Worm (Caenorhabditis elegans): ENCODE data around the gene lin-29.

lin-29 gene

DNA sequence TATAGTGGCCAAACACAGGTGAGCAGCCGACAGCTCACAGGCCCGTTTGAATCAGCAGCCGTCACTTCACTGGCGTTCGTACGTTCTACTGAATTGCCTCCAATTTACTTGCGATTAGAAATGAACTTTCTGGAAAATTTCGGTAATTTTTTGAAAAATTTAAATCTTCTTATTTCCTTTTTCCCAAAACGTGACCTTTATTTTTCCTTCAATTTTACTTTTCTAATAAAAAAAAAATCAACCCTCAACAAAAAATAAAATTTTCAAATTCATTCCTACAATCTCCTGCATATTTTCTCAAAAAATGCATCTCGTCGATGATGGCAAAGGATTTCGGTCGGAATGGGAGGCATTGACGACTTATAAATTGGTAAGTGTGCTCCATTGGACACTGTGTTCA, 13.3 kb upstream of the lin-29 start, which contains the start of gene W03C9.8:
TSS of gene W03C9.8 (plus strand) at position 301 of the 400 bp plus-strand sequence.
- TF ChIP-seq tbx-8 (GFP tag; optimal IDR thresholded peaks at IDR 0.05) (no peak), mls-2 (tag; optimal IDR thresholded peaks at IDR 0.05) (no peak), unc-39 (tag; optimal IDR thresholded peaks at IDR 0.05) (no peak), nhr-12 (tag; optimal IDR thresholded peaks at IDR 0.05) (no peak), zip-8 (tag; optimal IDR thresholded peaks at IDR 0.05) (no peak), cnd-1 (tag; optimal IDR thresholded peaks at IDR 0.05) (no peak), sem-2 (GFP tag; optimal IDR thresholded peaks at IDR 0.05) (no peak), ceh-39 (tag; optimal IDR thresholded peaks at IDR 0.05) (no peak), flh-1 (GFP tag; optimal IDR thresholded peaks at IDR 0.05) (no peak), elt-1 (tag; optimal IDR thresholded peaks at IDR 0.05; ENCODE audit: borderline replicate concordance, insufficient read depth) (no peak), lsy-2 (tag; optimal IDR thresholded peaks at IDR 0.05) (no peak), blmp-1 (tag; optimal IDR thresholded peaks at IDR 0.05) (no peak), nhr-2 (tag; optimal IDR thresholded peaks at IDR 0.05) (no peak), unc-120 (tag; optimal IDR thresholded peaks at IDR 0.05; ENCODE audit: poor library complexity, severe bottlenecking) (no peak), drap-1 (GFP tag; optimal IDR thresholded peaks at IDR 0.05) (no peak), ham-2 (GFP tag; optimal IDR thresholded peaks at IDR 0.05) (no peak)

DNA sequence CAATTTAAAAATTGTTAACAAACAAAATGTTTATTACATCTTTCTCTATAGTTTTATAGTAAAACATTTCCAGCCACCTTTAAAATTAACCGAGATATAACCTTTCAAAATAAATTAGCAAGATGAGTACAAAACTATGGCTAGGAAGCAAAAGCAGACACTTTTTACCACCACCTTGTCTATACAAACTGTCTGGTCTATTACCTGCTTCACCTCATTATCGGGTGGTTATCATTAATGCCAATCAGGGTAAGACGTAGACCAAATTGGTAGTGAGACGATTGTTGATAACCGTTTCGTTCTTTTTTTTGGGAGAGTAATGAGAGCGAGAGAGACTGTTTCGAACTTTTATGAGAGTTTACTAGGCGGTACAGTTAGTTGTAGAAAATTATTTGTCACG, 1.2 kb upstream of the lin-29 start:
- TF ChIP-seq sem-2 (GFP tag; optimal IDR thresholded peaks at IDR 0.05), result no peak

DNA sequence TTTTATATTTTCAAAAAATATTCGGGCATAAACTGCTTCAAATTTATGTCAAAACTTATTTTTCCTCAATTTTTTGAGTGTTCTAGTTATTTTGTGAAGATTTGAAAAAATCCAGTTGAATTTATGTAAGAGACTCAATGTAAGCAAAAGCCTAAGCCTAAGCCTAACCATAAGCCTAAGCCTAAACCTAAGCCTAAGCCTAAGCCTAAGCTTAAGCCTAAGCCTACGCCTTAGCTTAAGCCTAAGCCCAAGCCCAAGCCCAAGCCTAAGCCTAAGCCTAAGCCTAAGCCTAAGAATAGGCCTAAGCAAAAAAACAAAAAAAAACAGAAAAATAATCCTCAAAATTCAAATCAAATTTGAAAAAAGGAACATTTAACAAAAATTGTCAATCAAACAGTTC, 5.0 kb downstream of the lin-29 start:
- TF ChIP-seq ceh-83 (GFP tag; optimal IDR thresholded peaks at IDR 0.05) (no peak), sem-2 (GFP tag; optimal IDR thresholded peaks at IDR 0.05) (no peak), tbx-8 (GFP tag; optimal IDR thresholded peaks at IDR 0.05) (no peak), ham-2 (GFP tag; optimal IDR thresholded peaks at IDR 0.05) (no peak)

DNA sequence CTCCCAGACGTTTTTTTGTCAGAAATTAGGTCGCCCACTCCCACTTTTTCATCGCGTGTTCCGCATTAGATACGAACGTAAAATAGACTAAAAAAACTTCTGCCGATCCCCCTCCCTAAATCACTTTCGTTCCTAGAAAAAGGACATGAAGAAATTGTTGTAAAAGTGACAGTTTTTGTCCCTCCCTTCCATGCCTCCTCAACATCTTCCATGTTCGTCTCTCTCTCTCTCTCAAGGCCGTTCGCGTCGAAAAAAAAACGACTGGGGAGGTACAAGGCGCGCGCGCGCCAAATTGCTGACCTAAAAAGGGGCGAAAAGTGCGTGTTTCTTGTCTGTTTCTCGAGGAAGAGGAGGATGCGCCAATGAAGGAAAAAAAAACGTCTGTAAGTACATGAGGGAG, 6.4 kb downstream of the lin-29 start:
- TF ChIP-seq ceh-43 (GFP tag; optimal IDR thresholded peaks at IDR 0.05), result no peak
- TF ChIP-seq lin-32 (GFP tag; optimal IDR thresholded peaks at IDR 0.05), result no peak
- no peak for TF ChIP-seq unc-120 (tag; optimal IDR thresholded peaks at IDR 0.05; ENCODE audit: poor library complexity, severe bottlenecking)
- no peak for TF ChIP-seq mab-5 (tag; optimal IDR thresholded peaks at IDR 0.05)
- TF ChIP-seq unc-39 (tag; optimal IDR thresholded peaks at IDR 0.05), result no peak
- no peak for TF ChIP-seq bed-3 (GFP tag; optimal IDR thresholded peaks at IDR 0.05)
- TF ChIP-seq mls-2 (tag; optimal IDR thresholded peaks at IDR 0.05), result no peak
- TF ChIP-seq tbx-8 (GFP tag; optimal IDR thresholded peaks at IDR 0.05), result no peak
- TF ChIP-seq lin-13 (tag; optimal IDR thresholded peaks at IDR 0.05), result no peak
- no peak for TF ChIP-seq pha-4 (tag; optimal IDR thresholded peaks at IDR 0.05)
- TF ChIP-seq nhr-76 (tag; optimal IDR thresholded peaks at IDR 0.05), result no peak
- no peak for TF ChIP-seq zip-8 (tag; optimal IDR thresholded peaks at IDR 0.05)
- TF ChIP-seq hlh-1 (tag; optimal IDR thresholded peaks at IDR 0.05), result no peak
- no peak for TF ChIP-seq unc-62 (GFP tag; optimal IDR thresholded peaks at IDR 0.05)
- no peak for TF ChIP-seq nhr-12 (tag; optimal IDR thresholded peaks at IDR 0.05)
- TF ChIP-seq M03D4.4 (tag; optimal IDR thresholded peaks at IDR 0.05), result no peak
- no peak for TF ChIP-seq ces-1 (GFP tag; optimal IDR thresholded peaks at IDR 0.05)
- TF ChIP-seq nhr-237 (tag; optimal IDR thresholded peaks at IDR 0.05), result no peak
- TF ChIP-seq mep-1 (tag; optimal IDR thresholded peaks at IDR 0.05), result no peak

DNA sequence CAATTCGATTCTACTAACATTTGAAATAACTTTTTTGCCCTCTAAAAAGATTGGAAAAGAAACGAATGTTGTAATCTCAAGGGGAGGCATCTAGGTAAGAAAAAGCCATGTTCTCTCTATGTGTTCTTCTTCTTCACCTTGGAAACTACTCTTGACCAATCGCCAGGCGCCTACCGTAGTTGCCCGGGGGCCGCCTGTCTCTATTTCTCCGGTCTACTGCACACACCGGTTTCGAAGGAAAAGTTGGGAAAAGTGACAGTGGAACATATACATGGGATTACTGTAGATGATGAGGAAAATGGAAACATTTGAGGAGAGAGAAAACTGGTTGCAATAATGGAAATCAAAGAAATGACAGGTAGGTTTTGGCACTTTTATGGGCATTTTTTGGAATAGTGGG, 8.6 kb downstream of the lin-29 start:
- TF ChIP-seq lsy-2 (tag; optimal IDR thresholded peaks at IDR 0.05) (peak; percentile 44), unc-39 (tag; optimal IDR thresholded peaks at IDR 0.05) (no peak)

DNA sequence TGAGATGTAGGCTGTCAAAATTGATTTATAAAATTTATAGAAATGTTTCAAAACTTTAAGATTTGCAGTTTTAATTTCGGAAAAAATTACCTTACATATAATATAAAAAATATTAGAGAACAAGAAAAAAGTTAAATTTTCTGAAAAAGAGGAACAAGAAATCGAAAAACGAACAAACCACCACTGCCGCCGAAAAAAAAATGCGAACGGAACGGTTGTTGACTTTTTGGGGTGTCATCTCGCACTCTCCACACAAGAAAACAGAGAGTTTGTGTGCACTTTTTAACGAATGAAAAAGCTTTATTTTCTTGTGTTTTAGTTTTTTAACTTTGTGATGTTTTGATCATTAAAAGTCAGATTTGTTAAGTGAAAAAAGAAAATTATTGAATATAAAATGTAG, 9.9 kb downstream of the lin-29 start:
- TF ChIP-seq ham-2 (GFP tag; optimal IDR thresholded peaks at IDR 0.05) (no peak), ceh-43 (GFP tag; optimal IDR thresholded peaks at IDR 0.05) (no peak), nhr-12 (tag; optimal IDR thresholded peaks at IDR 0.05) (no peak), M03D4.4 (tag; optimal IDR thresholded peaks at IDR 0.05) (no peak), ceh-83 (GFP tag; optimal IDR thresholded peaks at IDR 0.05) (no peak), ztf-11 (tag; optimal IDR thresholded peaks at IDR 0.05) (no peak), pha-4 (tag; optimal IDR thresholded peaks at IDR 0.05) (no peak), nhr-28 (tag; optimal IDR thresholded peaks at IDR 0.05) (no peak), tbx-8 (GFP tag; optimal IDR thresholded peaks at IDR 0.05) (no peak)
